Fruit fly (Drosophila melanogaster) whole organism, wandering third instar larva: ENCODE results near the gene CG10185.
A peak's percentile ranks its signal among the peaks of the same experiment; 100 is the strongest.

Source experiments
- CG9705 ChIP-seq: fragments of 200-800 bp; sonication (Bioruptor generic); optimal IDR thresholded peaks from 2 replicates; lab custom pipeline; 2018; ENCODE audit warnings: missing biosample characterization, mild to moderate bottlenecking, missing genetic modification characterization
- CrebA ChIP-seq: fragments of 200-800 bp; sonication (Bioruptor generic); optimal IDR thresholded peaks from 2 replicates; lab custom pipeline; 2016; ENCODE audit warnings: missing biosample characterization, mild to moderate bottlenecking, missing genetic modification characterization, borderline replicate concordance
- Dif ChIP-seq: fragments of 200-275, 200-300 bp; sonication (Bioruptor generic); optimal IDR thresholded peaks from 2 replicates; lab custom pipeline; 2018; ENCODE audit warnings: missing biosample characterization, missing genetic modification characterization; ENCODE audit not compliant: partially characterized antibody
- GATAd ChIP-seq: sonication (Bioruptor generic); optimal IDR thresholded peaks from 2 replicates; lab custom pipeline; 2016; ENCODE audit warnings: missing biosample characterization, missing genetic modification characterization
- HLH106 ChIP-seq: fragments of 200-800 bp; optimal IDR thresholded peaks from 3 replicates; lab custom pipeline; 2019; ENCODE audit warnings: missing biosample characterization, mild to moderate bottlenecking, missing genetic modification characterization, moderate library complexity
- Hr83 ChIP-seq: fragments of 200-300 bp; sonication (Bioruptor generic); optimal IDR thresholded peaks from 2 replicates; lab custom pipeline; 2016; ENCODE audit warnings: missing biosample characterization, mild to moderate bottlenecking, missing genetic modification characterization, moderate library complexity; ENCODE audit not compliant: poor library complexity, severe bottlenecking
- Myc ChIP-seq: fragments of >200 bp; optimal IDR thresholded peaks from 2 replicates; lab custom pipeline; 2017
- N ChIP-seq: fragments of >200 bp; optimal IDR thresholded peaks from 2 replicates; lab custom pipeline; 2018; ENCODE audit warnings: missing biosample characterization, missing external identifiers, missing genetic modification characterization
- OdsH ChIP-seq: fragments of 200-800 bp; sonication (Bioruptor generic); optimal IDR thresholded peaks from 2 replicates; lab custom pipeline; 2016; ENCODE audit warnings: missing biosample characterization, mild to moderate bottlenecking, missing genetic modification characterization
- Rel ChIP-seq, 2 experiments: fragments of 200-800 bp; sonication (Bioruptor generic) in 1 of 2; optimal IDR thresholded peaks; 2 replicates in 1 of 2; 3 replicates in 1 of 2; lab custom pipeline; 2016 to 2019; ENCODE audit warnings: mild to moderate bottlenecking in 2 of 2, missing biosample characterization in 2 of 2, missing genetic modification characterization in 2 of 2, moderate library complexity in 1 of 2
- br ChIP-seq: fragments of 200-800 bp; sonication (Bioruptor generic); optimal IDR thresholded peaks from 2 replicates; lab custom pipeline; 2016; ENCODE audit warnings: missing biosample characterization, missing genetic modification characterization
- brk ChIP-seq: fragments of 200-800 bp; sonication (Bioruptor generic); optimal IDR thresholded peaks from 2 replicates; lab custom pipeline; 2016; ENCODE audit warnings: missing biosample characterization, mild to moderate bottlenecking, missing genetic modification characterization
- dl ChIP-seq, 2 experiments: fragments of 175-275, 200-275 bp in 1 of 2; fragments of 200-275 bp in 1 of 2; sonication (Bioruptor generic); optimal IDR thresholded peaks; lab custom pipeline; 2018; ENCODE audit warnings: mild to moderate bottlenecking in 2 of 2, missing biosample characterization in 2 of 2, missing genetic modification characterization in 2 of 2, moderate library complexity in 2 of 2; ENCODE audit not compliant: partially characterized antibody in 2 of 2, insufficient read depth in 1 of 2
- dmrt93B ChIP-seq: fragments of 200-800 bp; sonication (Bioruptor generic); optimal IDR thresholded peaks from 2 replicates; lab custom pipeline; 2018; ENCODE audit warnings: missing biosample characterization, mild to moderate bottlenecking, missing genetic modification characterization
- dsf ChIP-seq: sonication (Bioruptor generic); optimal IDR thresholded peaks from 2 replicates; lab custom pipeline; 2016; ENCODE audit warnings: missing biosample characterization, missing genetic modification characterization, borderline replicate concordance
- ey ChIP-seq: fragments of 200-800 bp; sonication (Bioruptor generic); optimal IDR thresholded peaks from 2 replicates; lab custom pipeline; 2016; ENCODE audit warnings: missing biosample characterization, missing genetic modification characterization
- fru ChIP-seq: fragments of 200-800 bp; sonication (Bioruptor generic); optimal IDR thresholded peaks from 3 replicates; lab custom pipeline; 2016; ENCODE audit warnings: missing biosample characterization, mild to moderate bottlenecking, missing genetic modification characterization
- h ChIP-seq: fragments of 200-800 bp; sonication (Bioruptor generic); optimal IDR thresholded peaks from 3 replicates; lab custom pipeline; 2016; ENCODE audit warnings: missing biosample characterization, mild to moderate bottlenecking, missing genetic modification characterization
- lola ChIP-seq: fragments of >200 bp; optimal IDR thresholded peaks from 2 replicates; lab custom pipeline; 2017; ENCODE audit warnings: missing biosample characterization, missing genetic modification characterization
- pan ChIP-seq: fragments of >200 bp; optimal IDR thresholded peaks from 2 replicates; lab custom pipeline; 2017
- psq ChIP-seq: fragments of 200-800 bp; sonication (Bioruptor generic); optimal IDR thresholded peaks from 3 replicates; lab custom pipeline; 2017; ENCODE audit warnings: missing biosample characterization, mild to moderate bottlenecking, missing genetic modification characterization, moderate library complexity
- sv ChIP-seq: fragments of 200-800 bp; sonication (Bioruptor generic); optimal IDR thresholded peaks from 3 replicates; lab custom pipeline; 2016; ENCODE audit warnings: missing biosample characterization, missing genetic modification characterization
- tai ChIP-seq: sonication (Bioruptor generic); optimal IDR thresholded peaks from 2 replicates; lab custom pipeline; 2016; ENCODE audit warnings: missing biosample characterization, missing genetic modification characterization
- usp ChIP-seq: fragments of >200 bp; optimal IDR thresholded peaks from 2 replicates; lab custom pipeline; 2017; ENCODE audit warnings: missing biosample characterization, missing genetic modification characterization
- woc ChIP-seq: sonication (Bioruptor generic); optimal IDR thresholded peaks from 2 replicates; lab custom pipeline; 2016; ENCODE audit warnings: missing biosample characterization, mild to moderate bottlenecking, missing genetic modification characterization

The CG10185 gene

DNA sequence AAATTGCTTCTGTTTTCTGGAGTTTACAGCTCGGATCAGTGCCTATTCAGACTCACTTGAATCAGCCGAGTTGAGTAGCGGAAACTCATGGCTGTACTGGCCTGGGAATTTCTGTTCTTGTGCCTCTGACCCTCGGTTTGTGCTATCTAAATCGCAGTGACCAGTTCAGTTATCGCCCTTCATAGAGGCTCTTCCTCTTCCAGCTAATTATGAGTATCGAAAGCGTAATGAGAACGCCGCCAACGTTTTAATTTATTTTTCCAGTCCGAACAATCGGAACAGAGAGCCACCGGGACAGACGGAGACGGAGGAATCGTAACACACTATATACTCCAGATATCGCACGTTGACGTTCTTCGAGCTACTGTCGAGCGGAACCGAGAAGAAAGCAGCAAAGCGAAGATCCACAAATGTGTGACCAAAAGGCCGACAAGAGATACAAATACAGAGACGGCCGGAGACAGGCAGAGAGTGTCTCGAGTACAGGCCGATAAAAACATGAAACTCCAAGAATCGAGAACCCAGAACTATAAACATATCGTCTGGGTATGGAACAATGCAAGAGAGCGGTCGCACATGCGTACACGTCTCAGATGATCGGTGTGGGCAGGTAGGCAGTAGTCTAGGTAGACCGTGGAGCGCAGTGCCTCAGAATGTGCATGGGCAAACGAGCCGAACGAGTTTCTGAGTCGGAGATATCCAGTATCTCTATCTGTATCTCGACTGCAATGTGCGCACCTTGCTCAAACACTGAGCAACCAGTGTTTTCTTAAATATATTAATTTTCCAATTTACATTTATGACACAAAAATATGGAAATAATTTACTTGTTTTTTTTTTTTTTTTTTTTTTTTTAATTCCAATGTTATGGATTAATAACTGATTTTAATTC is 4.5 kb upstream of the CG10185 start (continued):
- TF ChIP-seq br (GFP tag; lab: Kevin White, UChicago) (peak; percentile 79), CG9705 (no peak), ey (peak; percentile 80), tai (GFP tag; lab: Kevin White, UChicago) (no peak), dsf (GFP tag; lab: Kevin White, UChicago) (no peak), OdsH (GFP tag; lab: Kevin White, UChicago) (peak; percentile 90), psq (GFP tag; lab: Kevin White, UChicago) (peak; percentile 80), sv (GFP tag; lab: Kevin White, UChicago) (peak; percentile 54), Myc (lab: Kevin White, UChicago) (no peak), dmrt93B (GFP tag; lab: Kevin White, UChicago) (no peak), HLH106 (tag; lab: Kevin White, UChicago) (peak; percentile 57), CrebA (GFP tag; lab: Kevin White, UChicago) (peak; percentile 56)

- no peak for TF ChIP-seq pan (lab: Kevin White, UChicago)
- TF ChIP-seq tai (GFP tag; lab: Kevin White, UChicago), result no peak
- no peak for TF ChIP-seq brk (GFP tag; lab: Kevin White, UChicago)
- no peak for TF ChIP-seq HLH106 (tag; lab: Kevin White, UChicago)
- no peak for TF ChIP-seq psq (GFP tag; lab: Kevin White, UChicago)
- TF ChIP-seq usp (GFP tag; lab: Kevin White, UChicago), result no peak
- no peak for TF ChIP-seq Rel (GFP tag; optimal IDR thresholded peaks at IDR 0.05; lab: Kevin White, UChicago)
- TF ChIP-seq Rel (tag; optimal IDR thresholded peaks at IDR 0.05; lab: Kevin White, UChicago), result no peak
- TF ChIP-seq lola (GFP tag; lab: Kevin White, UChicago), result no peak
- no peak for TF ChIP-seq CG9705
- no peak for TF ChIP-seq woc
- no peak for TF ChIP-seq GATAd (GFP tag; lab: Kevin White, UChicago)
- no peak for TF ChIP-seq Dif (GFP tag; lab: Kevin White, UChicago)
- no peak for TF ChIP-seq dmrt93B (GFP tag; lab: Kevin White, UChicago)
- no peak for TF ChIP-seq N (GFP tag; lab: Kevin White, UChicago)
- no peak for TF ChIP-seq h (GFP tag; lab: Kevin White, UChicago)
- TF ChIP-seq dl (GFP tag; optimal IDR thresholded peaks at IDR 0.05; lab: Kevin White, UChicago; ENCODE audit: insufficient read depth in 1 of 2, partially characterized antibody in 2 of 2), result no peak
- TF ChIP-seq fru (GFP tag; lab: Kevin White, UChicago), result no peak
- TF ChIP-seq br (GFP tag; lab: Kevin White, UChicago), result no peak
- no peak for TF ChIP-seq Myc (lab: Kevin White, UChicago)
Observed at dm6 chr3R:16069266-16069665, 1.9 kb upstream of the CG10185 start.

dm6 chr3R:16051329-16051679 is 16.1 kb downstream of the CG10185 start:
- no peak for TF ChIP-seq dsf (GFP tag; lab: Kevin White, UChicago)
- TF ChIP-seq br (GFP tag; lab: Kevin White, UChicago), result peak; percentile 33
- TF ChIP-seq Dif (GFP tag; lab: Kevin White, UChicago), result peak; percentile 34
- TF ChIP-seq brk (GFP tag; lab: Kevin White, UChicago), result no peak
- no peak for TF ChIP-seq HLH106 (tag; lab: Kevin White, UChicago)
- no peak for TF ChIP-seq h (GFP tag; lab: Kevin White, UChicago)
- peak; percentile 4 for TF ChIP-seq Hr83
- TF ChIP-seq psq (GFP tag; lab: Kevin White, UChicago), result peak; percentile 29
- TF ChIP-seq dl (GFP tag; optimal IDR thresholded peaks at IDR 0.05; lab: Kevin White, UChicago; ENCODE audit: insufficient read depth in 1 of 2, partially characterized antibody in 2 of 2), result peak in 1 of 2 experiments; percentile 22
- no peak for TF ChIP-seq Rel (GFP tag; optimal IDR thresholded peaks at IDR 0.05; lab: Kevin White, UChicago)
- TF ChIP-seq Rel (tag; optimal IDR thresholded peaks at IDR 0.05; lab: Kevin White, UChicago), result no peak

- no peak for TF ChIP-seq CG9705
- no peak for TF ChIP-seq Rel (GFP tag; optimal IDR thresholded peaks at IDR 0.05; lab: Kevin White, UChicago)
- TF ChIP-seq Rel (tag; optimal IDR thresholded peaks at IDR 0.05; lab: Kevin White, UChicago), result peak; percentile 19
- no peak for TF ChIP-seq dsf (GFP tag; lab: Kevin White, UChicago)
Observed at dm6 chr3R:16050621-16051328, 16.6 kb downstream of the CG10185 start, which contains the start of gene msps. msps (plus strand) TSS chr3R:16050801.
